Worm (Caenorhabditis elegans) whole organism, young adult: ENCODE data around the gene nspb-2.
A peak's percentile ranks its signal among the peaks of the same experiment; 100 is the strongest.
"Not testable (repeated sequence)": the region's sequence is repeated elsewhere in the genome, so short reads cannot be mapped to it uniquely, and the experiment has no call there.

Source experiments
- F22D6.2 ChIP-seq: sonication (generic microtip); optimal IDR thresholded peaks from 2 replicates; lab custom pipeline; 2016; ENCODE audit warnings: mild to moderate bottlenecking, missing genetic modification characterization, missing compliant biosample characterization
- F23B12.7 ChIP-seq: sonication (generic microtip); optimal IDR thresholded peaks from 2 replicates; lab custom pipeline; 2017; ENCODE audit warnings: missing genetic modification characterization, mild to moderate bottlenecking, missing compliant biosample characterization, antibody characterized with exemption, moderate library complexity; ENCODE audit not compliant: insufficient read depth
- F37B4.10 ChIP-seq: fragments of 200-800 bp; sonication (Bioruptor generic); IDR thresholded peaks from 2 replicates; pipeline ENCODE4 v1.3.6; 2022; ENCODE audit warnings: missing genetic modification characterization, missing compliant biosample characterization
- K11D2.4 ChIP-seq: fragments of 200-800 bp; sonication (Bioruptor generic); IDR thresholded peaks from 2 replicates; pipeline ENCODE4 v1.3.6; 2022; ENCODE audit warnings: missing genetic modification reagents, missing genetic modification characterization, missing compliant biosample characterization
- T26A5.8 ChIP-seq: sonication (generic microtip); optimal IDR thresholded peaks from 2 replicates; lab custom pipeline; 2016; ENCODE audit warnings: missing genetic modification characterization, missing compliant biosample characterization
- Y53G8AR.9 ChIP-seq: fragments of 200-800 bp; sonication (Bioruptor generic); conservative IDR thresholded peaks from 2 replicates; pipeline ENCODE4 v1.3.6; 2022; ENCODE audit warnings: missing genetic modification reagents, missing genetic modification characterization, missing compliant biosample characterization
- Y67H2A.10 ChIP-seq: fragments of 200-800 bp; sonication (Bioruptor generic); conservative IDR thresholded peaks from 2 replicates; pipeline ENCODE4 v1.3.6; 2022; ENCODE audit warnings: missing genetic modification reagents, missing genetic modification characterization, missing compliant biosample characterization
- aptf-2 ChIP-seq: fragments of 200-800 bp; sonication (Bioruptor generic); conservative IDR thresholded peaks from 2 replicates; pipeline ENCODE4 v1.3.6; 2022; ENCODE audit warnings: missing genetic modification reagents, missing genetic modification characterization, missing compliant biosample characterization
- atf-7 ChIP-seq: sonication (generic microtip); optimal IDR thresholded peaks from 2 replicates; lab custom pipeline; 2017; ENCODE audit warnings: mild to moderate bottlenecking, missing genetic modification characterization, missing compliant biosample characterization
- bed-1 ChIP-seq: fragments of 200-800 bp; sonication (Bioruptor generic); IDR thresholded peaks from 2 replicates; pipeline ENCODE4 v1.3.6; 2022; ENCODE audit warnings: missing genetic modification reagents, missing genetic modification characterization, missing compliant biosample characterization
- ccch-3 ChIP-seq: fragments of 200-800 bp; sonication (Bioruptor generic); optimal IDR thresholded peaks from 2 replicates; lab custom pipeline; 2018; ENCODE audit warnings: mild to moderate bottlenecking, missing genetic modification characterization, missing compliant biosample characterization
- cebp-1 ChIP-seq, 2 experiments: fragments of 200-800 bp in 1 of 2; sonication (Bioruptor generic) in 1 of 2; sonication (generic microtip) in 1 of 2; IDR thresholded peaks in 1 of 2; optimal IDR thresholded peaks in 1 of 2; 2 replicates each; pipeline versions ENCODE4 v1.3.6 to Lab custom; 2017 to 2022; ENCODE audit warnings: missing compliant biosample characterization in 2 of 2, missing genetic modification characterization in 2 of 2, mild to moderate bottlenecking in 1 of 2, missing genetic modification reagents in 1 of 2, moderate library complexity in 1 of 2
- die-1 ChIP-seq: sonication (generic microtip); optimal IDR thresholded peaks from 2 replicates; lab custom pipeline; 2016; ENCODE audit warnings: missing genotype, mild to moderate bottlenecking, missing genetic modification characterization, missing compliant biosample characterization
- egl-44 ChIP-seq: fragments of 200-800 bp; sonication (Bioruptor generic); IDR thresholded peaks from 2 replicates; pipeline ENCODE4 v1.3.6; 2022; ENCODE audit warnings: missing genetic modification reagents, missing genetic modification characterization, missing compliant biosample characterization
- ekl-4 ChIP-seq: fragments of 200-800 bp; sonication (Bioruptor generic); IDR thresholded peaks from 2 replicates; pipeline ENCODE4 v1.3.6; 2022; ENCODE audit warnings: missing genetic modification reagents, missing genetic modification characterization, missing compliant biosample characterization
- hlh-12 ChIP-seq: sonication (generic microtip); optimal IDR thresholded peaks from 2 replicates; lab custom pipeline; 2016; ENCODE audit warnings: missing genetic modification characterization, missing compliant biosample characterization
- hlh-26 ChIP-seq: fragments of 200-800 bp; sonication (Bioruptor generic); conservative IDR thresholded peaks from 2 replicates; pipeline ENCODE4 v1.3.6; 2022; ENCODE audit warnings: missing genetic modification reagents, missing genetic modification characterization, missing compliant biosample characterization
- hmg-1.2 ChIP-seq: fragments of 200-800 bp; sonication (Bioruptor generic); IDR thresholded peaks from 2 replicates; pipeline ENCODE4 v1.3.6; 2022; ENCODE audit warnings: missing genetic modification reagents, missing genetic modification characterization, missing compliant biosample characterization
- hmg-20 ChIP-seq: fragments of 200-800 bp; sonication (Bioruptor generic); IDR thresholded peaks from 2 replicates; pipeline ENCODE4 v1.3.6; 2022; ENCODE audit warnings: missing genetic modification reagents, missing genetic modification characterization, missing compliant biosample characterization
- hsf-1 ChIP-seq: fragments of 200-800 bp; sonication (Bioruptor generic); IDR thresholded peaks from 2 replicates; pipeline ENCODE4 v1.3.6; 2022; ENCODE audit warnings: missing genetic modification reagents, missing genetic modification characterization, missing compliant biosample characterization
- let-526 ChIP-seq: fragments of 200-800 bp; sonication (Bioruptor generic); IDR thresholded peaks from 2 replicates; pipeline ENCODE4 v1.3.6; 2022; ENCODE audit warnings: missing genetic modification reagents, missing genetic modification characterization, missing compliant biosample characterization
- lin-26 ChIP-seq: fragments of 200-800 bp; sonication (Bioruptor generic); IDR thresholded peaks from 2 replicates; pipeline ENCODE4 v1.3.6; 2022; ENCODE audit warnings: missing genetic modification reagents, missing genetic modification characterization, missing compliant biosample characterization
- lir-1 ChIP-seq: fragments of 200-800 bp; sonication (Bioruptor generic); conservative IDR thresholded peaks from 2 replicates; pipeline ENCODE4 v1.3.6; 2022; ENCODE audit warnings: missing genetic modification reagents, missing genetic modification characterization, missing compliant biosample characterization
- lsy-27 ChIP-seq: sonication (generic microtip); optimal IDR thresholded peaks from 2 replicates; lab custom pipeline; 2017; ENCODE audit warnings: missing genetic modification characterization, mild to moderate bottlenecking, missing compliant biosample characterization, antibody characterized with exemption, missing genotype, borderline replicate concordance; ENCODE audit not compliant: insufficient read depth
- madf-10 ChIP-seq: sonication (generic microtip); optimal IDR thresholded peaks from 2 replicates; lab custom pipeline; 2016; ENCODE audit warnings: mild to moderate bottlenecking, missing genetic modification characterization, missing compliant biosample characterization
- madf-6 ChIP-seq: fragments of 200-800 bp; sonication (Bioruptor generic); IDR thresholded peaks from 2 replicates; pipeline ENCODE4 v1.3.6; 2022; ENCODE audit warnings: missing genetic modification reagents, missing genetic modification characterization, missing compliant biosample characterization
- madf-8 ChIP-seq: fragments of 200-800 bp; sonication (Bioruptor generic); conservative IDR thresholded peaks from 2 replicates; pipeline ENCODE4 v1.3.6; 2022; ENCODE audit warnings: missing genetic modification reagents, missing genetic modification characterization, missing compliant biosample characterization
- mcd-1 ChIP-seq: fragments of 200-800 bp; sonication (Bioruptor generic); IDR thresholded peaks from 2 replicates; pipeline ENCODE4 v1.3.6; 2022; ENCODE audit warnings: missing genetic modification reagents, missing genetic modification characterization, missing compliant biosample characterization
- mes-4 ChIP-seq: sonication (generic microtip); optimal IDR thresholded peaks from 2 replicates; lab custom pipeline; 2016; ENCODE audit warnings: missing genotype, missing genetic modification characterization, missing compliant biosample characterization
- mxl-1 ChIP-seq: sonication (generic microtip); optimal IDR thresholded peaks from 2 replicates; lab custom pipeline; 2016; ENCODE audit warnings: missing genetic modification characterization, missing compliant biosample characterization
- nfya-2 ChIP-seq: fragments of 200-800 bp; sonication (Bioruptor generic); IDR thresholded peaks from 2 replicates; pipeline ENCODE4 v1.3.6; 2022; ENCODE audit warnings: missing genetic modification reagents, missing genetic modification characterization, missing compliant biosample characterization
- nfyb-1 ChIP-seq: fragments of 200-800 bp; sonication (Bioruptor generic); IDR thresholded peaks from 2 replicates; pipeline ENCODE4 v1.3.6; 2022; ENCODE audit warnings: missing genetic modification reagents, missing genetic modification characterization, missing compliant biosample characterization
- nhr-80 ChIP-seq: sonication (generic microtip); optimal IDR thresholded peaks from 2 replicates; lab custom pipeline; 2016; ENCODE audit warnings: missing genetic modification characterization, missing compliant biosample characterization
- rpc-1 ChIP-seq, 2 experiments: fragments of 150-350 bp in 1 of 2; sonication (generic microtip) in 1 of 2; optimal IDR thresholded peaks; 2 replicates each; lab custom pipeline; 2014 to 2018; ENCODE audit warnings: missing biosample characterization in 1 of 2, missing genetic modification characterization in 1 of 2, missing genetic modification reagents in 1 of 2, missing genotype in 1 of 2
- snpc-3.4 ChIP-seq: sonication (generic microtip); optimal IDR thresholded peaks from 2 replicates; lab custom pipeline; 2017; ENCODE audit warnings: missing genetic modification characterization, mild to moderate bottlenecking, missing compliant biosample characterization, antibody characterized with exemption, moderate library complexity, missing genotype, missing genetic modification reagents
- snpc-4 ChIP-seq, 5 experiments: fragments of 150-350 bp in 1 of 5; sonication (generic microtip) in 4 of 5; optimal IDR thresholded peaks; 2 replicates each; lab custom pipeline; 2014 to 2018; ENCODE audit warnings: missing genetic modification characterization in 5 of 5, missing biosample characterization in 3 of 5, antibody characterized with exemption in 2 of 5, mild to moderate bottlenecking in 2 of 5, missing compliant biosample characterization in 2 of 5, missing genotype in 2 of 5, moderate library complexity in 2 of 5, missing genetic modification reagents in 1 of 5
- somi-1 ChIP-seq: fragments of 200-800 bp; sonication (Bioruptor generic); optimal IDR thresholded peaks from 2 replicates; lab custom pipeline; 2018; ENCODE audit warnings: mild to moderate bottlenecking, missing genetic modification characterization, missing compliant biosample characterization
- tbp1 ChIP-seq: fragments of 200-800 bp; sonication (Bioruptor generic); optimal IDR thresholded peaks from 2 replicates; lab custom pipeline; 2018; ENCODE audit warnings: mild to moderate bottlenecking, missing genetic modification characterization, missing compliant biosample characterization
- unc-62 ChIP-seq: fragments of 150-350 bp; optimal IDR thresholded peaks from 2 replicates; lab custom pipeline; 2014; ENCODE audit warnings: missing biosample characterization, missing genetic modification reagents, missing genetic modification characterization
- xnd-1 ChIP-seq: sonication (generic microtip); optimal IDR thresholded peaks from 2 replicates; lab custom pipeline; 2016; ENCODE audit warnings: missing genotype, missing genetic modification reagents, missing genetic modification characterization, missing compliant biosample characterization
- ztf-22 ChIP-seq: fragments of 200-800 bp; sonication (Bioruptor generic); optimal IDR thresholded peaks from 2 replicates; lab custom pipeline; 2018; ENCODE audit warnings: mild to moderate bottlenecking, missing genetic modification characterization, moderate library complexity, missing compliant biosample characterization
- ztf-6 ChIP-seq: fragments of 200-800 bp; sonication (Bioruptor generic); IDR thresholded peaks from 2 replicates; pipeline ENCODE4 v1.3.6; 2022; ENCODE audit warnings: missing genetic modification reagents, missing genetic modification characterization, missing compliant biosample characterization

Gene nspb-2

ce11 chrIV:6548609-6549008, 42.9 kb upstream of the nspb-2 start, which contains the start of gene fan-1 (continued):
- TF ChIP-seq tbp1 (GFP tag; lab: Kevin White, UChicago) (peak; percentile 26), snpc-3.4 (tag; lab: Kevin White, UChicago) (peak; percentile 37), mcd-1 (GFP tag; lab: Robert Waterston, UW) (peak; percentile 87), unc-62 (no peak), madf-10 (tag; lab: Kevin White, UChicago) (no peak), hmg-1.2 (GFP tag; lab: Robert Waterston, UW) (peak; percentile 88), hlh-12 (no peak), ztf-6 (GFP tag; lab: Robert Waterston, UW) (no peak), F37B4.10 (GFP tag; lab: Robert Waterston, UW) (no peak), egl-44 (GFP tag; lab: Robert Waterston, UW) (no peak), mxl-1 (tag; lab: Kevin White, UChicago) (no peak), mes-4 (tag; lab: Kevin White, UChicago) (no peak), bed-1 (GFP tag; lab: Robert Waterston, UW) (no peak), lir-1 (GFP tag; lab: Robert Waterston, UW) (no peak), atf-7 (tag; lab: Kevin White, UChicago) (no peak), madf-8 (GFP tag; lab: Robert Waterston, UW) (no peak)
- TF ChIP-seq, all 124 proteins: peak for 12

DNA sequence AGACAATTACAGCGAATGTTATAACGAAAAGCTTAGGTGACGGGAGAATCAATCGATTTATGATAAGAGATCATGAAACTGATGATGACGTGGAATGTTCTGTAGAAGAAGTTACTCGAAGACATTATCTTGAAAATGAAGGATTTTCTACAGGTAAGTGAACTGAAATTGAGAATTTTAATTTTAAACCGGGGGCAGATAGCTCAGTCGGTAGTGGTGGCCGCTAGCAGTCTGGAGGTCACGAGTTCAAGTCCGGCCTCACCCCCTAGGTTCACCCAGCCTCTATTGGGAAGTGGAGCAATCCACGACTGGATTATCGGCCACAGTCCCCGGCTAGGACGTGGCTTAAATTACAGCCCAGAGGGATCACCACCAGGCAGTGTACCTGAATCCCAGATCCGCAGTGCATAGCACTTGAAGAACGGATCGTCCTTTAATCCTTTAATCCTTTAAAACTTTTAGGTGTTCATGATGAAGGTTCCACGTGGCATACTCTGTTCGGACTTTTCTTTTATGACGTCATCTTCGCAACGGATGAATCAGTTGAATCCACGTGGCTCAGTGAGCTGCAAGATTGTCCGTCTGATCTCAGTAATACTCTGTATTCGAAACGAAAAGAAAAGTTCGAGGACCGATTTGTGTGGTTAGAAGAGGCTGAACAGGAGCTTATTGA, 40.0 kb upstream of the nspb-2 start:
- TF ChIP-seq snpc-4 (GFP tag; optimal IDR thresholded peaks at IDR 0.05; lab: Kevin White, UChicago); rpc-1 (optimal IDR thresholded peaks at IDR 0.05; lab: Kevin White, UChicago): not testable (repeated sequence)
- TF ChIP-seq snpc-4 (tag; optimal IDR thresholded peaks at IDR 0.05; lab: Kevin White, UChicago) (peak in 1 of 4 experiments; percentile 5), rpc-1 (tag; optimal IDR thresholded peaks at IDR 0.05; lab: Kevin White, UChicago) (peak; percentile 57)

DNA sequence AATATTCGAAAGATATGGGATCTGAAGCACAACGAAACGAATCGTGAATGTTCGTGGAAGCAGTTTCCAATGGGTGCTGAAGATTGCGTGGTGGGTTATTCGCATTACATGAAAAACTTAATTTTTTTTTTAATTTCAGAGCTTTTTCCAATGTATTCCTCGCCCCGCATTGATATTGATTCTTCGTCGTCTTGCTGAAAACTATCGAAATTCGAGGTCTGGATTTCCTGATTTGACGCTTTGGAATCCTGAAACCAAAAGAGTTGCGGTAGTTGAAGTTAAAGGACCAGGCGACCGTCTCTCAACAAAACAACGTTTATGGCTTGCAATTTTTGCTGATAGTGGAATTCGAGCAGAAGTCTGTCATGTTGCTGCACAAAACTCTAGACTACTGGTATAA, 39.5 kb upstream of the nspb-2 start:
- TF ChIP-seq nfyb-1, result 0 out of 2 replicates have a peak, but pooled peaks have one; percentile 7
- TF ChIP-seq let-526 (GFP tag; lab: Robert Waterston, UW), result no peak
- TF ChIP-seq hsf-1 (GFP tag; lab: Robert Waterston, UW), result 0 out of 2 replicates have a peak, but pooled peaks have one; percentile 10
- TF ChIP-seq Y53G8AR.9, result 0 out of 2 replicates have a peak, but pooled peaks have one; percentile 23
- 0 out of 2 replicates have a peak, but pooled peaks have one; percentile 29 for TF ChIP-seq madf-6 (GFP tag; lab: Robert Waterston, UW)
- TF ChIP-seq mxl-1 (tag; lab: Kevin White, UChicago), result no peak
- TF ChIP-seq hmg-20 (GFP tag; lab: Robert Waterston, UW), result no peak
- no peak; the same call in 1 of the 2 replicates for TF ChIP-seq ekl-4
- TF ChIP-seq nfya-2, result no peak
- peak; percentile 6 for TF ChIP-seq ztf-22 (GFP tag; lab: Kevin White, UChicago)
- TF ChIP-seq T26A5.8 (tag; lab: Kevin White, UChicago), result no peak
- no peak for TF ChIP-seq lin-26 (GFP tag; lab: Robert Waterston, UW)
- TF ChIP-seq mes-4 (tag; lab: Kevin White, UChicago), result no peak
- no peak for TF ChIP-seq nhr-80
- TF ChIP-seq Y67H2A.10 (GFP tag; lab: Robert Waterston, UW), result no peak
- TF ChIP-seq F23B12.7 (tag; lab: Kevin White, UChicago), result no peak
- no peak for TF ChIP-seq cebp-1 (GFP tag; IDR thresholded peaks at IDR 0.05; lab: Robert Waterston, UW)
- peak; percentile 27 for TF ChIP-seq cebp-1 (tag; optimal IDR thresholded peaks at IDR 0.05; lab: Kevin White, UChicago)
- TF ChIP-seq ccch-3 (GFP tag; lab: Kevin White, UChicago), result no peak
- TF ChIP-seq somi-1 (GFP tag; lab: Kevin White, UChicago), result no peak
- TF ChIP-seq die-1 (tag; lab: Kevin White, UChicago), result no peak
- TF ChIP-seq hmg-1.2 (GFP tag; lab: Robert Waterston, UW), result 0 out of 2 replicates have a peak, but pooled peaks have one; percentile 12
- no peak for TF ChIP-seq F22D6.2
- no peak for TF ChIP-seq hlh-26 (GFP tag; lab: Robert Waterston, UW)
- TF ChIP-seq xnd-1 (tag; lab: Kevin White, UChicago), result no peak
- TF ChIP-seq aptf-2, result no peak
- no peak for TF ChIP-seq K11D2.4 (GFP tag; lab: Robert Waterston, UW)
- no peak for TF ChIP-seq lsy-27 (tag; lab: Kevin White, UChicago)
